Fruit fly (Drosophila melanogaster): ENCODE results near the gene Syn.

The Syn gene

DNA sequence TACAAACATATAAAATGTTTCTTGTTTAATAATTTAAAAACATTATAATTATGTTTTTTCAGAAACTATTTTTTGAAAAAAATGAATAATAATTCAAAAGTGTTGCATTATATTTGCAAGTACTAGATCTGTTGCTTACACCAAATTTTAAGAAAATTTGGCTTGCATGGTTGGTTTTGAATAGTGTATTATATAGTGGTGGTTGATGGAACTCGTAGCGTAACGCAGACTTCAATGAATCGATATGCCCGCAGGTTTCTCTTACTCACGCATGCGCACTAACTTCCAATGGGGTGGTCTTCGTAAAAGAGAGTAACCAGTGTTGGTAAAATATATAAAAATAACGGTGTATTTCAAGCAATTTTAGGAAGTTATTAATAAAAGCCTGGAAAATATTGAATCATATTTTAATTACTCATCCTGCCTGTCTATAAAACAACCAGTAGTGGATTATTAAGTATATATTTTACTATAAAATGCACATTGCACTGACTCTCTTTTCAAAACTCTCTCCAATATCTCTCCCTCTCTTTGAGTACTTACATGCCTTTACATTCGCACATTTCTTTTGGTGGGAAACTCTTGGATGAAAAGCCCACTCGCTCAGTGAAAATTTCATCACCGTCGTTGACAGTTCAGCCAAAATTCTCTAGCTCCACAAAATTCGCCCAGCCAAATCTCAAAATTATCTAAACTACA, at the start of gene Syn (continued):
- TF ChIP-seq ERR (GFP tag; optimal IDR thresholded peaks at IDR 0.05): no peak
- TF ChIP-seq Side (GFP tag; optimal IDR thresholded peaks at IDR 0.05): no peak
- TF ChIP-seq ewg (GFP tag; optimal IDR thresholded peaks at IDR 0.05): peak; percentile 90
- TF ChIP-seq Med (GFP tag): peak; percentile 56
- TF ChIP-seq CG31388 (GFP tag; optimal IDR thresholded peaks at IDR 0.05): no peak
- TF ChIP-seq CG12391 (tag; optimal IDR thresholded peaks at IDR 0.05): peak; percentile 23
- TF ChIP-seq CG3065 (GFP tag; optimal IDR thresholded peaks at IDR 0.05): no peak
- peak; percentile 6 for TF ChIP-seq cwo (GFP tag; optimal IDR thresholded peaks at IDR 0.05)
- no peak for TF ChIP-seq hth (optimal IDR thresholded peaks at IDR 0.05)
- no peak for TF ChIP-seq fu2 (GFP tag; optimal IDR thresholded peaks at IDR 0.05)
- TF ChIP-seq CG14050 (GFP tag; IDR thresholded peaks at IDR 0.05): no peak
- TF ChIP-seq CG2712 (tag; optimal IDR thresholded peaks at IDR 0.05): peak; percentile 24
- TF ChIP-seq CG30403 (GFP tag; optimal IDR thresholded peaks at IDR 0.05): peak; percentile 26
- TF ChIP-seq CG7745 (tag; optimal IDR thresholded peaks at IDR 0.05): no peak
- TF ChIP-seq CG8944 (GFP tag; optimal IDR thresholded peaks at IDR 0.05): no peak
- TF ChIP-seq bigmax (GFP tag; optimal IDR thresholded peaks at IDR 0.05): no peak
- TF ChIP-seq CG2678 (tag; optimal IDR thresholded peaks at IDR 0.05): peak; percentile 54
- TF ChIP-seq Ravus (GFP tag; IDR thresholded peaks at IDR 0.05): no peak
- TF ChIP-seq CG8924 (tag; optimal IDR thresholded peaks at IDR 0.05): no peak
- peak; percentile 44 to 75 for TF ChIP-seq Trl (optimal IDR thresholded peaks at IDR 0.05)
- no peak for TF ChIP-seq Trl (GFP tag; optimal IDR thresholded peaks at IDR 0.05)
- no peak for TF ChIP-seq CG4282 (GFP tag; optimal IDR thresholded peaks at IDR 0.05)
- TF ChIP-seq stc (GFP tag; IDR thresholded peaks at IDR 0.05): no peak
- TF ChIP-seq chinmo (GFP tag; IDR thresholded peaks at IDR 0.05; ENCODE audit: partially characterized antibody): no peak
- peak; percentile 29 for TF ChIP-seq CG15269 (tag; optimal IDR thresholded peaks at IDR 0.05)
- TF ChIP-seq gce (GFP tag; IDR thresholded peaks at IDR 0.05): no peak
- peak; percentile 1 for TF ChIP-seq CG10147 (GFP tag; optimal IDR thresholded peaks at IDR 0.05)
- TF ChIP-seq Nf-YA (GFP tag; IDR thresholded peaks at IDR 0.05): no peak
- TF ChIP-seq CG16813 (GFP tag; IDR thresholded peaks at IDR 0.05; ENCODE audit: partially characterized antibody): no peak
- no peak for TF ChIP-seq fd3F (GFP tag; optimal IDR thresholded peaks at IDR 0.05)
- no peak for TF ChIP-seq CG7372 (GFP tag; IDR thresholded peaks at IDR 0.05)
- no peak for TF ChIP-seq ssp (GFP tag; IDR thresholded peaks at IDR 0.05)
- TF ChIP-seq Spps (tag; optimal IDR thresholded peaks at IDR 0.05): no peak
- peak; percentile 8 for TF ChIP-seq Hmr (GFP tag; optimal IDR thresholded peaks at IDR 0.05)
- TF ChIP-seq CG13424 (tag; optimal IDR thresholded peaks at IDR 0.05): peak; percentile 46
- peak; percentile 63 for TF ChIP-seq row (GFP tag; IDR thresholded peaks at IDR 0.05)
- TF ChIP-seq stwl (tag; optimal IDR thresholded peaks at IDR 0.05): peak; percentile 70
- peak; percentile 24 for TF ChIP-seq CG10267 (tag; optimal IDR thresholded peaks at IDR 0.05)
- peak; percentile 15 for TF ChIP-seq PHDP (tag; optimal IDR thresholded peaks at IDR 0.05)
- no peak for TF ChIP-seq CG15479 (GFP tag; optimal IDR thresholded peaks at IDR 0.05)
- TF ChIP-seq CG12659 (GFP tag; optimal IDR thresholded peaks at IDR 0.05): peak; percentile 9
- no peak for TF ChIP-seq CG33557 (GFP tag; optimal IDR thresholded peaks at IDR 0.05)
- TF ChIP-seq CG3847 (GFP tag; IDR thresholded peaks at IDR 0.05): no peak
- TF ChIP-seq usp (GFP tag; optimal IDR thresholded peaks at IDR 0.05): no peak
- TF ChIP-seq CG17361 (GFP tag; IDR thresholded peaks at IDR 0.05): peak; percentile 33; the same call in 1 of the 3 replicates
- TF ChIP-seq Hr3 (GFP tag; optimal IDR thresholded peaks at IDR 0.05): peak; percentile 26
- TF ChIP-seq CG2120 (GFP tag; optimal IDR thresholded peaks at IDR 0.05): peak; percentile 28
- peak; percentile 85 for TF ChIP-seq nerfin-1 (tag; optimal IDR thresholded peaks at IDR 0.05)
- TF ChIP-seq Lpt (GFP tag; optimal IDR thresholded peaks at IDR 0.05): no peak
- TF ChIP-seq Fer1 (GFP tag; optimal IDR thresholded peaks at IDR 0.05): no peak
- TF ChIP-seq h (optimal IDR thresholded peaks at IDR 0.05): no peak

Measured in whole organism, embryonic.